Worm (Caenorhabditis elegans): ENCODE results near the gene cht-4.
A peak's percentile ranks its signal among the peaks of the same experiment; 100 is the strongest.

Gene cht-4

DNA sequence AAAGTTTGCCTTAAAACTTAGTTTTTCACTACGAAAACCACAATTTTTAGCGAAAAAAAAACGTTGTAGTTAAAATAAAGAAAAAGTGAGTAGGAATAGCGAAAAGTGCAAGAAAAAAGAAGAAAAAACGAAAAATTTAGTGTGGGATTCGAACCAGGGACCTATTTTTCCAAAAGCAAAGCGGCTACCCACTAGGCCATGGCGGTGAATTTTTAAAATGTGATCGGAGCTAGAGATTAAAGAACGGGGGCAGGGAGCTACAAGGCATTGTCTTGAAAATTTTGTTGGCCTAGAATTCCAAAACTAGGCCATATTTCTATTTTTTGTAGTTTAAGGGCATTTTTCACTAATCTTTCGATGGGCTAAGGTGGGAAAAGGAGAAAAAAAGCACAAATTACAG, 53.5 kb downstream of the cht-4 start:
- TF ChIP-seq aly-1 (tag; optimal IDR thresholded peaks at IDR 0.05) (no peak), pes-1 (GFP tag; IDR thresholded peaks at IDR 0.05) (0 out of 2 replicates have a peak, but pooled peaks have one; percentile 32), ceh-13 (GFP tag; optimal IDR thresholded peaks at IDR 0.05) (no peak), sea-1 (GFP tag; conservative IDR thresholded peaks at IDR 0.05) (0 out of 2 replicates have a peak, but pooled peaks have one; percentile 16), flt-1 (GFP tag; IDR thresholded peaks at IDR 0.05) (no peak)
